Worm (Caenorhabditis elegans): ENCODE data around the gene npr-10.

DNA sequence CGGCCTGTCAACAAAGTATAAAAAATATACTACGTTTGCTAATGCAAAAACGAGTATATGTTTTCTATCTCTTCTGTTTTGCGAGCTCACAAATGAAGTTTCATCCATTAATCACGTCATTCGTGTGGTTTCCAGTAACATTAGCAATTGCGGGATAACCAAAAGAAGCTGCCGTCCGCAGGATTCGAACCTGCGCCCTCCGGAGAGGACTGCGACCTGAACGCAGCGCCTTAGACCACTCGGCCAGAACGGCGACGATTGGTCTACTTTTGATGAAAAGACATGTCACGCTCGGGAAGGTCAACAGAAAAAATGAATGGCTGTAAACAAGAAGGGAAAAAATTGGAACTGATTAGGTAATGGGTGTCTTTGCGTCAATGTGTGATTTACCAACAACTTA lies 6.3 kb upstream of the npr-10 start:
- TF ChIP-seq pha-4 (tag; optimal IDR thresholded peaks at IDR 0.05) (no peak), unc-86 (tag; optimal IDR thresholded peaks at IDR 0.05) (no peak), ets-4 (tag; optimal IDR thresholded peaks at IDR 0.05) (no peak), sdc-2 (tag; optimal IDR thresholded peaks at IDR 0.05) (no peak), eyg-1 (tag; optimal IDR thresholded peaks at IDR 0.05) (no peak), dve-1 (tag; optimal IDR thresholded peaks at IDR 0.05) (no peak), C08G9.2 (tag; optimal IDR thresholded peaks at IDR 0.05) (no peak), sox-4 (tag; optimal IDR thresholded peaks at IDR 0.05) (no peak), tbx-7 (tag; optimal IDR thresholded peaks at IDR 0.05) (no peak), hlh-30 (tag; optimal IDR thresholded peaks at IDR 0.05; ENCODE audit: insufficient read depth) (no peak), tbx-2 (tag; optimal IDR thresholded peaks at IDR 0.05) (no peak)

Measured in whole organism, late embryonic.